Fruit fly (Drosophila melanogaster) whole organism, adult: Measurements from ENCODE around the gene Alg2.

Experiments used
- CG12768 ChIP-seq: fragments of 200-800 bp; sonication (Bioruptor generic); optimal IDR thresholded peaks from 2 replicates; lab custom pipeline; 2017; ENCODE audit warnings: missing biosample characterization, missing genetic modification characterization, mild to moderate bottlenecking, moderate library complexity, missing genetic modification reagents
- CG5204 ChIP-seq: fragments of 200-800 bp; sonication (Bioruptor generic); optimal IDR thresholded peaks from 2 replicates; lab custom pipeline; 2016; ENCODE audit warnings: missing biosample characterization, missing genetic modification characterization
- CG7045 ChIP-seq: fragments of 200-800 bp; sonication (Bioruptor generic); optimal IDR thresholded peaks from 2 replicates; lab custom pipeline; 2017; ENCODE audit warnings: missing biosample characterization, mild to moderate bottlenecking, missing genetic modification characterization
- CG7101 ChIP-seq: fragments of 200-800 bp; sonication (Bioruptor generic); optimal IDR thresholded peaks from 2 replicates; lab custom pipeline; 2018; ENCODE audit warnings: missing biosample characterization, mild to moderate bottlenecking, missing genetic modification characterization, moderate library complexity
- Crg-1 ChIP-seq: fragments of 200-800 bp; sonication (Bioruptor generic); optimal IDR thresholded peaks from 2 replicates; lab custom pipeline; 2016; ENCODE audit warnings: missing biosample characterization, missing genetic modification characterization
- Mnt ChIP-seq: fragments of 200-800 bp; sonication (Bioruptor generic); optimal IDR thresholded peaks from 2 replicates; lab custom pipeline; 2016; ENCODE audit warnings: missing biosample characterization, mild to moderate bottlenecking, missing genetic modification characterization
- bab1 ChIP-seq: fragments of 200-800 bp; sonication (Bioruptor generic); optimal IDR thresholded peaks from 3 replicates; lab custom pipeline; 2019; ENCODE audit warnings: missing biosample characterization, mild to moderate bottlenecking, missing genetic modification characterization, moderate library complexity
- kay ChIP-seq: fragments of 200-800 bp; sonication (Bioruptor generic); peaks from one replicate; lab custom pipeline; 2016; ENCODE audit warnings: missing biosample characterization, missing genetic modification characterization, borderline replicate concordance
- tj ChIP-seq: fragments of 200-800 bp; sonication (Bioruptor generic); optimal IDR thresholded peaks from 3 replicates; lab custom pipeline; 2017; ENCODE audit warnings: missing biosample characterization, mild to moderate bottlenecking, missing genetic modification characterization, moderate library complexity

DNA sequence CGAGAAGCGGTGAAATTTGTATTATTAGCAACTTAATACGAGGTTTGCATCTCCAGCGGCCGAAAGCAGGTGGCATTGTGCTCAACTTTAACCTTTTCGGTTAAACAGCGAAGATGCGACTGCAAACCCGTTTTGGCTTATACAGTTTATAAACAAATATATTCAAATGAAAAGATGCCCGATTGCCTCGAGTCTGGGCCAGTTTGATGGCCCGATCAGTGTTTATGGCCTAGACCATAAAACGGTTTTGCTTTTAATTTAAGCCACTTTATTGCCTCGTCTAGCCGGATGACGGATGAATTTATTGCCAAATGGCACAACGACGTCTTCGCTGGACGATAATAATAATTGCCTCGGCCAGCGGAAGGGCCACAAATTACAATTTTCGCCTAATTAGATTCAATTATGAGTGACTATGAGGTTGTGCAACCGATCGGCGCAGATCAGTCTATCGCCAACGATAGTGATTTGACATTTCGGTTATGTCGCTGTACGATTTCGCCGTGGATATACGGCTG, 41.0 kb upstream of the Alg2 start:
- no peak for TF ChIP-seq Mnt (GFP tag; lab: Kevin White, UChicago)
- no peak for TF ChIP-seq CG7101 (tag; lab: Kevin White, UChicago)
- TF ChIP-seq kay (GFP tag; lab: Kevin White, UChicago), result no peak
- TF ChIP-seq CG7045 (GFP tag; lab: Kevin White, UChicago), result no peak
- TF ChIP-seq bab1 (GFP tag; lab: Kevin White, UChicago), result no peak
- TF ChIP-seq tj (GFP tag; lab: Kevin White, UChicago), result no peak
- no peak for TF ChIP-seq CG5204
- no peak for TF ChIP-seq Crg-1
- no peak for TF ChIP-seq CG12768 (GFP tag; lab: Kevin White, UChicago)
